Fruit fly (Drosophila melanogaster) whole organism, embryonic: Measurements from ENCODE around the gene Hexo2.

Experiments
- Bteb2 ChIP-seq: fragments of 200-800 bp; sonication (Bioruptor generic); optimal IDR thresholded peaks from 2 replicates; lab custom pipeline; 2016; ENCODE audit warnings: missing biosample characterization, missing genetic modification characterization
- CG11456 ChIP-seq: fragments of 200-800 bp; sonication (Bioruptor generic); IDR thresholded peaks from 3 replicates; pipeline ENCODE4 v1.3.6; 2022; ENCODE audit warnings: missing biosample characterization, missing genetic modification characterization
- CG13287 ChIP-seq: fragments of 200-800 bp; sonication (Bioruptor generic); IDR thresholded peaks from 2 replicates; pipeline ENCODE4 v1.3.6; 2022; ENCODE audit warnings: missing biosample characterization, missing genetic modification characterization; ENCODE audit not compliant: partially characterized antibody
- CG14050 ChIP-seq: fragments of 200-800 bp; sonication (Bioruptor generic); IDR thresholded peaks from 3 replicates; pipeline ENCODE4 v1.3.6; 2022; ENCODE audit warnings: missing biosample characterization, missing genetic modification characterization
- CG15011 ChIP-seq: fragments of 200-800 bp; sonication (Bioruptor generic); optimal IDR thresholded peaks from 3 replicates; lab custom pipeline; 2018; ENCODE audit warnings: missing biosample characterization, mild to moderate bottlenecking, missing genetic modification characterization
- CG16813 ChIP-seq: fragments of 200-800 bp; sonication (Bioruptor generic); IDR thresholded peaks from 3 replicates; pipeline ENCODE4 v1.3.6; 2022; ENCODE audit warnings: missing biosample characterization, missing genetic modification characterization; ENCODE audit not compliant: partially characterized antibody
- CG1832 ChIP-seq: fragments of 200-800 bp; sonication (Bioruptor generic); optimal IDR thresholded peaks from 2 replicates; lab custom pipeline; 2017; ENCODE audit warnings: missing biosample characterization, mild to moderate bottlenecking, missing genetic modification characterization, inconsistent platforms
- CG3163 ChIP-seq: fragments of 200-800 bp; sonication (Bioruptor generic); optimal IDR thresholded peaks from 3 replicates; lab custom pipeline; 2016; ENCODE audit warnings: missing biosample characterization, missing genetic modification characterization
- CG3281 ChIP-seq: fragments of 200-800 bp; sonication (Bioruptor generic); optimal IDR thresholded peaks from 3 replicates; lab custom pipeline; 2017; ENCODE audit warnings: missing biosample characterization, mild to moderate bottlenecking, missing genetic modification characterization
- CG4282 ChIP-seq: fragments of 200-800 bp; sonication (Bioruptor generic); optimal IDR thresholded peaks from 2 replicates; lab custom pipeline; 2016; ENCODE audit warnings: missing biosample characterization, missing genetic modification characterization
- CG5953 ChIP-seq: fragments of 200-800 bp; sonication (Bioruptor generic); IDR thresholded peaks from 2 replicates; pipeline ENCODE4 v1.3.6; 2022; ENCODE audit warnings: missing biosample characterization, missing genetic modification characterization
- CG6272 ChIP-seq: fragments of 200-800 bp; sonication (Bioruptor generic); IDR thresholded peaks from 2 replicates; pipeline ENCODE4 v1.3.6; 2022; ENCODE audit warnings: missing biosample characterization, missing genetic modification characterization
- CG6689 ChIP-seq: fragments of 200-800 bp; sonication (Bioruptor generic); IDR thresholded peaks from 2 replicates; pipeline ENCODE4 v1.3.6; 2022; ENCODE audit warnings: missing biosample characterization, missing genetic modification characterization
- CG7745 ChIP-seq: fragments of 200-800 bp; sonication (Bioruptor generic); optimal IDR thresholded peaks from 2 replicates; lab custom pipeline; 2018; ENCODE audit warnings: missing biosample characterization, mild to moderate bottlenecking, missing genetic modification characterization, moderate library complexity
- D19A ChIP-seq: fragments of 200-800 bp; optimal IDR thresholded peaks from 3 replicates; lab custom pipeline; 2019; ENCODE audit warnings: missing biosample characterization, mild to moderate bottlenecking, missing genetic modification characterization, moderate library complexity
- Deaf1 ChIP-seq: fragments of 200-800 bp; optimal IDR thresholded peaks from 3 replicates; lab custom pipeline; 2019; ENCODE audit warnings: missing biosample characterization, mild to moderate bottlenecking, missing genetic modification characterization, moderate library complexity
- Hr39 ChIP-seq: fragments of >200 bp; optimal IDR thresholded peaks from 2 replicates; lab custom pipeline; 2017
- Med ChIP-seq: fragments of 200-800 bp; sonication (Bioruptor generic); peaks from one replicate; lab custom pipeline; 2016; ENCODE audit warnings: missing biosample characterization, missing genetic modification characterization, mild to moderate bottlenecking, inconsistent platforms, moderate library complexity
- Pdp1 ChIP-seq, 2 experiments: fragments of 200-800 bp; sonication (Bioruptor generic); optimal IDR thresholded peaks; 3 replicates each; lab custom pipeline; 2016; ENCODE audit warnings: missing biosample characterization in 2 of 2, missing genetic modification characterization in 2 of 2, mild to moderate bottlenecking in 1 of 2, moderate library complexity in 1 of 2
- Side ChIP-seq: fragments of 200-800 bp; sonication (Bioruptor generic); optimal IDR thresholded peaks from 2 replicates; lab custom pipeline; 2016; ENCODE audit warnings: missing biosample characterization, missing genetic modification characterization
- ato ChIP-seq: fragments of 200-800 bp; sonication (Bioruptor generic); IDR thresholded peaks from 2 replicates; pipeline ENCODE4 v1.3.6; 2022; ENCODE audit warnings: missing biosample characterization, missing genetic modification characterization; ENCODE audit not compliant: partially characterized antibody
- otp ChIP-seq: fragments of 200-800 bp; sonication (Bioruptor generic); IDR thresholded peaks from 3 replicates; pipeline ENCODE4, ENCODE4 v1.3.6; 2022; ENCODE audit warnings: missing biosample characterization, missing genetic modification characterization
- seq ChIP-seq: fragments of 200-800 bp; sonication (Bioruptor generic); IDR thresholded peaks from 2 replicates; pipeline ENCODE4 v1.3.6; 2022; ENCODE audit warnings: missing biosample characterization, missing genetic modification characterization
- unc-4 ChIP-seq: fragments of 200-800 bp; sonication (Bioruptor generic); IDR thresholded peaks from 2 replicates; pipeline ENCODE4 v1.3.6; 2022; ENCODE audit warnings: missing biosample characterization, missing genetic modification characterization; ENCODE audit not compliant: partially characterized antibody

Hexo2 gene

dm6 chrX:8757775-8758363 is 48.4 kb downstream of the Hexo2 start (continued):
- TF ChIP-seq CG4282 (no peak), CG13287 (GFP tag; lab: Robert Waterston, UW) (peak; percentile 30; the same call in 1 of the 2 replicates), CG1832 (GFP tag; lab: Kevin White, UChicago) (peak; percentile 93), CG3281 (GFP tag; lab: Kevin White, UChicago) (no peak), CG11456 (no peak), ato (GFP tag; lab: Robert Waterston, UW) (no peak), unc-4 (GFP tag; lab: Robert Waterston, UW) (no peak), CG6272 (no peak), Hr39 (no peak), CG7745 (tag; lab: Kevin White, UChicago) (no peak), CG14050 (GFP tag; lab: Robert Waterston, UW) (no peak), Pdp1 (GFP tag; optimal IDR thresholded peaks at IDR 0.05; lab: Kevin White, UChicago) (peak in 1 of 2 experiments; percentile 9), Med (GFP tag; lab: Kevin White, UChicago) (peak; percentile 53), otp (GFP tag; lab: Robert Waterston, UW) (no peak), Deaf1 (tag; lab: Kevin White, UChicago) (peak; percentile 86), Side (GFP tag; lab: Kevin White, UChicago) (no peak), CG15011 (no peak), Bteb2 (GFP tag; lab: Kevin White, UChicago) (no peak), CG6689 (no peak), D19A (tag; lab: Kevin White, UChicago) (no peak), CG16813 (no peak), CG3163 (no peak), CG5953 (0 out of 2 replicates have a peak, but pooled peaks have one; percentile 23), seq (GFP tag; lab: Robert Waterston, UW) (0 out of 2 replicates have a peak, but pooled peaks have one; percentile 14)
